Worm (Caenorhabditis elegans) whole organism, L4 larva: ENCODE data around the gene T06D4.1.

ENCODE experiments used
- F10B5.3 ChIP-seq: sonication (generic microtip); optimal IDR thresholded peaks from 2 replicates; lab custom pipeline; 2016; ENCODE audit warnings: mild to moderate bottlenecking, missing genetic modification characterization, missing compliant biosample characterization
- Y48G9A.11 ChIP-seq: fragments of 200-800 bp; sonication (Bioruptor generic); IDR thresholded peaks from 2 replicates; pipeline ENCODE4 v1.3.6; 2022; ENCODE audit warnings: missing genetic modification reagents, missing genetic modification characterization, missing compliant biosample characterization
- ZK337.2 ChIP-seq: fragments of 200-800 bp; sonication (Bioruptor generic); IDR thresholded peaks from 2 replicates; pipeline ENCODE4 v1.3.6; 2022; ENCODE audit warnings: missing genetic modification reagents, missing genetic modification characterization, missing compliant biosample characterization
- aha-1 ChIP-seq: fragments of 150-350 bp; peaks from one replicate; lab custom pipeline; 2014; ENCODE audit warnings: missing biosample characterization, missing genetic modification characterization
- ama-1 ChIP-seq: fragments of 150-350 bp; optimal IDR thresholded peaks from 2 replicates; lab custom pipeline; 2014; ENCODE audit warnings: inconsistent platforms, mixed read lengths
- attf-4 ChIP-seq: sonication (generic microtip); optimal IDR thresholded peaks from 3 replicates; lab custom pipeline; 2017; ENCODE audit warnings: missing biosample characterization, missing genetic modification characterization
- ceh-20 ChIP-seq: fragments of 200-800 bp; sonication (Bioruptor generic); IDR thresholded peaks from 2 replicates; pipeline ENCODE4 v1.3.6; 2022; ENCODE audit warnings: missing genetic modification reagents, missing genetic modification characterization, missing compliant biosample characterization
- ceh-82 ChIP-seq: sonication (generic microtip); optimal IDR thresholded peaks from 2 replicates; lab custom pipeline; 2017; ENCODE audit warnings: missing biosample characterization, missing genetic modification characterization
- cey-2 ChIP-seq: sonication (generic microtip); optimal IDR thresholded peaks from 3 replicates; lab custom pipeline; 2017; ENCODE audit warnings: missing genetic modification characterization, mild to moderate bottlenecking, missing compliant biosample characterization, antibody characterized with exemption, borderline replicate concordance; ENCODE audit not compliant: insufficient read depth
- dmd-6 ChIP-seq: fragments of 200-800 bp; sonication (Bioruptor generic); IDR thresholded peaks from 2 replicates; pipeline ENCODE4 v1.3.6; 2022; ENCODE audit warnings: missing genetic modification reagents, missing genetic modification characterization, missing compliant biosample characterization
- egl-43 ChIP-seq: fragments of 200-800 bp; sonication (Bioruptor generic); IDR thresholded peaks from 2 replicates; pipeline ENCODE4 v1.3.6; 2022; ENCODE audit warnings: missing genetic modification reagents, missing genetic modification characterization, missing compliant biosample characterization
- hif-1 ChIP-seq, 2 experiments: sonication (generic microtip); optimal IDR thresholded peaks; 2 replicates each; lab custom pipeline; 2016 to 2017; ENCODE audit warnings: missing compliant biosample characterization in 2 of 2, missing genetic modification characterization in 2 of 2, missing genetic modification reagents in 2 of 2, missing genotype in 2 of 2, mild to moderate bottlenecking in 1 of 2
- hlh-11 ChIP-seq: fragments of 200-800 bp; sonication (Bioruptor generic); optimal IDR thresholded peaks from 2 replicates; lab custom pipeline; 2018; ENCODE audit warnings: mild to moderate bottlenecking, missing genetic modification characterization, missing compliant biosample characterization
- jun-1 ChIP-seq: fragments of 150-350 bp; optimal IDR thresholded peaks from 2 replicates; lab custom pipeline; 2014; ENCODE audit warnings: missing biosample characterization, missing genetic modification reagents, missing genetic modification characterization
- lin-1 ChIP-seq: fragments of 200-800 bp; sonication (Bioruptor generic); IDR thresholded peaks from 2 replicates; pipeline ENCODE4 v1.3.6; 2022; ENCODE audit warnings: missing genetic modification reagents, missing genetic modification characterization, missing compliant biosample characterization
- lin-15B ChIP-seq: fragments of 150-350 bp; sonication (generic microtip); optimal IDR thresholded peaks from 3 replicates; lab custom pipeline; 2014; ENCODE audit warnings: missing biosample characterization, missing genetic modification characterization
- lin-39 ChIP-seq: fragments of 150-350 bp; optimal IDR thresholded peaks from 2 replicates; lab custom pipeline; 2014; ENCODE audit warnings: missing biosample characterization, missing genetic modification reagents, missing genetic modification characterization
- lir-3 ChIP-seq: sonication (generic microtip); optimal IDR thresholded peaks from 2 replicates; lab custom pipeline; 2016; ENCODE audit warnings: mild to moderate bottlenecking, missing genetic modification characterization, missing compliant biosample characterization
- mdt-29 ChIP-seq: fragments of 200-800 bp; sonication (Bioruptor generic); IDR thresholded peaks from 2 replicates; pipeline ENCODE4 v1.3.6; 2022; ENCODE audit warnings: missing genetic modification reagents, missing genetic modification characterization, missing compliant biosample characterization
- nhr-102 ChIP-seq: sonication (generic microtip); optimal IDR thresholded peaks from 2 replicates; lab custom pipeline; 2016; ENCODE audit warnings: mild to moderate bottlenecking, missing genetic modification characterization, moderate library complexity, missing compliant biosample characterization
- nhr-42 ChIP-seq: fragments of 200-800 bp; sonication (Bioruptor generic); IDR thresholded peaks from 2 replicates; pipeline ENCODE4 v1.3.6; 2022; ENCODE audit warnings: missing genetic modification characterization, missing compliant biosample characterization
- nhr-6 ChIP-seq: fragments of 150-350 bp; optimal IDR thresholded peaks from 2 replicates; lab custom pipeline; 2014; ENCODE audit warnings: missing biosample characterization, missing genetic modification characterization
- nhr-76 ChIP-seq: fragments of 150-350 bp; optimal IDR thresholded peaks from 2 replicates; lab custom pipeline; 2014; ENCODE audit warnings: missing biosample characterization, missing genetic modification characterization
- nhr-77 ChIP-seq: fragments of 150-350 bp; optimal IDR thresholded peaks from 2 replicates; lab custom pipeline; 2014; ENCODE audit warnings: missing biosample characterization, missing genetic modification characterization
- pha-4 ChIP-seq, 2 experiments: fragments of 150-350 bp in 1 of 2; fragments of 200-800 bp in 1 of 2; sonication (Bioruptor generic) in 1 of 2; IDR thresholded peaks in 1 of 2; optimal IDR thresholded peaks in 1 of 2; 2 replicates each; pipeline versions ENCODE4 v1.3.6 to Lab custom; 2014 to 2022; ENCODE audit warnings: missing genetic modification characterization in 2 of 2, missing genetic modification reagents in 2 of 2, missing biosample characterization in 1 of 2, missing compliant biosample characterization in 1 of 2
- php-3 ChIP-seq: fragments of 200-800 bp; sonication (Bioruptor generic); IDR thresholded peaks from 2 replicates; pipeline ENCODE4 v1.3.6; 2022; ENCODE audit warnings: missing genetic modification reagents, missing genetic modification characterization, missing compliant biosample characterization
- rbr-2 ChIP-seq: sonication (generic microtip); optimal IDR thresholded peaks from 2 replicates; lab custom pipeline; 2016; ENCODE audit warnings: missing genotype, missing genetic modification characterization, missing compliant biosample characterization
- sdz-12 ChIP-seq: fragments of 200-800 bp; sonication (Bioruptor generic); optimal IDR thresholded peaks from 2 replicates; lab custom pipeline; 2018; ENCODE audit warnings: mild to moderate bottlenecking, missing genetic modification characterization, missing compliant biosample characterization
- set-16 ChIP-seq: fragments of 200-800 bp; sonication (Bioruptor generic); IDR thresholded peaks from 2 replicates; pipeline ENCODE4 v1.3.6; 2022; ENCODE audit warnings: missing genetic modification reagents, missing genetic modification characterization, missing compliant biosample characterization
- skn-1 ChIP-seq: fragments of 150-350 bp; optimal IDR thresholded peaks from 2 replicates; lab custom pipeline; 2014; ENCODE audit warnings: missing biosample characterization, missing genetic modification characterization
- unc-39 ChIP-seq: sonication (generic microtip); optimal IDR thresholded peaks from 2 replicates; lab custom pipeline; 2017; ENCODE audit warnings: missing biosample characterization, missing genetic modification characterization
- unc-62 ChIP-seq, 3 experiments: fragments of 150-350 bp in 1 of 3; sonication (generic microtip); optimal IDR thresholded peaks in 2 of 3; peaks in 1 of 3; 1 replicate in 1 of 3; 2 replicates in 2 of 3; lab custom pipeline; 2014 to 2017; ENCODE audit warnings: missing biosample characterization in 3 of 3, missing genetic modification characterization in 3 of 3, missing genetic modification reagents in 3 of 3, missing genotype in 1 of 3
- zfp-3 ChIP-seq: fragments of 200-800 bp; sonication (Bioruptor generic); conservative IDR thresholded peaks from 2 replicates; pipeline ENCODE4 v1.3.6; 2022; ENCODE audit warnings: missing genetic modification reagents, missing genetic modification characterization, missing compliant biosample characterization
- zip-11 ChIP-seq: fragments of 200-800 bp; sonication (Bioruptor generic); IDR thresholded peaks from 2 replicates; pipeline ENCODE4 v1.3.6; 2022; ENCODE audit warnings: missing genetic modification characterization, missing compliant biosample characterization
- ztf-11 ChIP-seq: fragments of 150-350 bp; optimal IDR thresholded peaks from 2 replicates; lab custom pipeline; 2014; ENCODE audit warnings: missing biosample characterization, missing genetic modification characterization
- ztf-7 ChIP-seq: fragments of 150-350 bp; optimal IDR thresholded peaks from 2 replicates; lab custom pipeline; 2014; ENCODE audit warnings: missing biosample characterization, missing genetic modification characterization

Gene T06D4.1

DNA sequence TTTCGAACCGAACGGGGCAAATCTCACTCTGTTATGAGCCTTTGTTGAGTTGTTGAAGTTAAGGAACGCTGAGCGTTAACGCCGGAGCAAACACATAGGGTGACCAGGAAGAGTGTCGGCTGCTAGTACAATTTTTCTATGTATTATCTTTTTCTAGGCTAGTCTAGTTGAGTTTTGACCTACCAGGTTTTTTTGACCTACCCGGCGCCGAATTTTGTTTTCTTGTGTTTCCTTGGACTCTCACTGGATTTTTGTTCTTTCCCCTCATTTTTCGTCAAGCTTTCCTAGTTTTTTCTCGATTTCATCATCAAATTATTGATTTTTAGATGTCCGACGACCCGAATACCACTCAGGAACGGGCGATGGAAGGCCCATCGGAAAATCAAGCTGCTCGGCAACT lies at the start of gene T06D4.1:
Gene T06D4.1 (plus strand): TSS at position 321 of the 400 bp plus-strand sequence.
- TF ChIP-seq lir-3 (tag; lab: Kevin White, UChicago) (no peak), ZK337.2 (GFP tag; lab: Robert Waterston, UW) (no peak), ztf-7 (tag; lab: Kevin White, UChicago) (no peak), unc-39 (tag; lab: Kevin White, UChicago) (no peak), zip-11 (GFP tag; lab: Robert Waterston, UW) (no peak), nhr-102 (no peak), nhr-6 (no peak), nhr-77 (tag; lab: Kevin White, UChicago) (no peak), cey-2 (no peak), lin-1 (no peak), nhr-42 (GFP tag; lab: Robert Waterston, UW) (no peak), Y48G9A.11 (GFP tag; lab: Robert Waterston, UW) (no peak)

ce11 chrII:3332039-3332438 lies 49.6 kb upstream of the T06D4.1 start, which contains the start of gene irld-27:
TSS of gene irld-27 (plus strand) at chrII:3332339.
- TF ChIP-seq lin-39 (tag; lab: Kevin White, UChicago) (no peak), sdz-12 (GFP tag; lab: Kevin White, UChicago) (no peak), hlh-11 (tag; lab: Kevin White, UChicago) (no peak), ceh-20 (GFP tag; lab: Robert Waterston, UW) (no peak), php-3 (GFP tag; lab: Robert Waterston, UW) (no peak), skn-1 (tag; lab: Kevin White, UChicago) (no peak), egl-43 (GFP tag; lab: Robert Waterston, UW) (no peak), ZK337.2 (GFP tag; lab: Robert Waterston, UW) (no peak), cey-2 (no peak), ama-1 (no peak), ceh-82 (no peak), nhr-76 (tag; lab: Kevin White, UChicago) (no peak), dmd-6 (GFP tag; lab: Robert Waterston, UW) (no peak), ztf-11 (no peak), lir-3 (tag; lab: Kevin White, UChicago) (no peak), set-16 (GFP tag; lab: Robert Waterston, UW) (no peak), mdt-29 (GFP tag; lab: Robert Waterston, UW) (no peak), hif-1 (tag; optimal IDR thresholded peaks at IDR 0.05; lab: Kevin White, UChicago) (no peak)
- TF ChIP-seq, all 104 proteins: peak for 0

DNA sequence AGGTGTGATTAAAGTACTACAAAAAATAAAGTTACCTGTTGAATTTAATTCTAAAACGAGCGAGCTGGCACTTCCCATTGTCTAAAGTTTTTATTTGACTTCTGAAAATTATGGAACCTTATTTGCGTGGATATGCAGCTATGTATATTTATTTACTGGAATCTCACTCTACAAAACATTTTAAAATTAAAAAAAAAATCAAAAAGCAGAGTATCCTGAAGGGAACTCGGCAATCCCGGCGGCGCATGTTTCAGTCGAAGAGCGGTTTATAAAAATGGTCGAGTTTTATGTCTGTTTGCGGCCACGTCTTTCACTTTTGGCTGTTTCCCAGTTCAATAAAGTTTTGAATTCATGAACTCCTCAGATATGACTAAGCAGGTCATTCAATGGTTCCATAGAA lies 44.6 kb upstream of the T06D4.1 start, which contains the start of gene F14D2.19:
Gene F14D2.19 (minus strand): TSS at position 101 of the 400 bp plus-strand sequence.
- TF ChIP-seq jun-1 (no peak), F10B5.3 (tag; lab: Kevin White, UChicago) (no peak), lin-15B (tag; lab: Kevin White, UChicago) (no peak), zfp-3 (no peak), rbr-2 (tag; lab: Kevin White, UChicago) (no peak), pha-4 (GFP tag; IDR thresholded peaks at IDR 0.05; lab: Robert Waterston, UW) (no peak), pha-4 (tag; optimal IDR thresholded peaks at IDR 0.05; lab: Kevin White, UChicago) (no peak), egl-43 (GFP tag; lab: Robert Waterston, UW) (no peak), hif-1 (tag; optimal IDR thresholded peaks at IDR 0.05; lab: Kevin White, UChicago) (no peak), attf-4 (tag; lab: Kevin White, UChicago) (no peak)

DNA sequence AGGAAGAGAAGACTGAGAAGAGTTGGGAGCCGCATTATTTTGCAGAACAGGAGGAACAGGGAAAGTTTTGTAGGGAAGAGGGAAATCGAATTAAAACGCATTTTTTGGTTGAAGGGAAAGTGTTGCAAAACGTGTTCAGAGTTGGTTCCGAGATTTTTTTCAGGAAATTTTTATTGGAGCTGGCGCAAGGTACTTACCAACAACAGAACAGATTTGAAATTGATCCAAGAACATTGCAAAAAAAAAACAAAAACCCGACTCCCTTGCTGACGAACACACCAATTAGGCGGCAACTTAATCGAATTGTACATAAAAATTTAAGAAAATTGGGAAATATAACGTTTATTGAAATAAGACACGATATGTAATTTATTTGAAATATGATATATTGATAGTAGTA lies 43.1 kb upstream of the T06D4.1 start, which contains the start of gene F14D2.7:
Gene F14D2.7 (minus strand): TSS at position 101 of the 400 bp plus-strand sequence.
- TF ChIP-seq unc-39 (tag; lab: Kevin White, UChicago) (no peak), unc-62 (GFP tag; optimal IDR thresholded peaks at IDR 0.05 in 1 of 2; lab: Kevin White, UChicago) (peak in 1 of 2 experiments; percentile 31), unc-62 (tag; optimal IDR thresholded peaks at IDR 0.05; lab: Kevin White, UChicago) (no peak), aha-1 (tag; lab: Kevin White, UChicago) (peak; percentile 79), egl-43 (GFP tag; lab: Robert Waterston, UW) (no peak)
